Worm (Caenorhabditis elegans) whole organism, L4/young adult: ENCODE measurements around the gene D1069.3.

Source experiments
- W03F9.2 ChIP-seq: fragments of 150-350 bp; optimal IDR thresholded peaks from 2 replicates; lab custom pipeline; 2014; ENCODE audit warnings: missing biosample characterization, missing genetic modification characterization
- him-1 ChIP-seq: sonication (generic microtip); optimal IDR thresholded peaks from 2 replicates; lab custom pipeline; 2016; ENCODE audit warnings: missing genotype, missing genetic modification reagents, missing genetic modification characterization, missing compliant biosample characterization

DNA sequence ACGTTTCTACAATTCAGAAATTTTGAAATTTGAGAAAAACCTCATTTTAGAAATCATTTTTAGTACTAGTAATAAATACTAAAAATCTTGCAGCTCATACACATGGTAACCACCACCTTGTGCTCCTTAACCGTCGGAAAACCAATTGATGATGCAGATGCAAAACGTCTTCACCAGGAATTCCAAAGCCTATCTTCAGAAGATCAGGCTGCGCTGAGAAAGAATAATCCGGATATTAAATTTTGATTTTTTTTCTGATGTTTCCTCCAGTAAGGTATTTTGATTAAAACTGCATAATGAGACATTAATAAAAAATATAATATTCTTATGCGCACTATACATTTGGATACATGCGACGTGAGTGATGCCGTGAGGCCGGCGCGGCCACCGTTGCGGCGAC, 26.9 kb downstream of the D1069.3 start:
- TF ChIP-seq W03F9.2 (tag; lab: Kevin White, UChicago) (no peak), him-1 (tag; lab: Kevin White, UChicago) (no peak)
